Fruit fly (Drosophila melanogaster): Measurements from ENCODE around the gene Eig71Eh.

Gene Eig71Eh

dm6 chr3L:15699626-15700337, 40.5 kb upstream of the Eig71Eh start, which contains the start of gene comm2 (continued):
- no peak for TF ChIP-seq Hr39 (optimal IDR thresholded peaks at IDR 0.05)
- TF ChIP-seq Mad (GFP tag; optimal IDR thresholded peaks at IDR 0.05): peak; percentile 14
- no peak for TF ChIP-seq CG7271 (tag; optimal IDR thresholded peaks at IDR 0.05)
- TF ChIP-seq Optix (GFP tag; IDR thresholded peaks at IDR 0.05): no peak
- TF ChIP-seq Dll (GFP tag; IDR thresholded peaks at IDR 0.05; ENCODE audit: partially characterized antibody): peak; percentile 46; the same call in 1 of the 4 replicates
- no peak for TF ChIP-seq dysf (GFP tag; IDR thresholded peaks at IDR 0.05)
- TF ChIP-seq Dad (GFP tag; optimal IDR thresholded peaks at IDR 0.05): peak; percentile 1
- peak; percentile 50 for TF ChIP-seq pfk (GFP tag; optimal IDR thresholded peaks at IDR 0.05)
- TF ChIP-seq CG12769 (tag; optimal IDR thresholded peaks at IDR 0.05): peak; percentile 94
- peak; percentile 22 for TF ChIP-seq nom (GFP tag; optimal IDR thresholded peaks at IDR 0.05)
- no peak for TF ChIP-seq dmrt11E (tag; optimal IDR thresholded peaks at IDR 0.05)
- TF ChIP-seq amos (GFP tag; IDR thresholded peaks at IDR 0.05; ENCODE audit: partially characterized antibody): peak; percentile 61; the same call in 1 of the 2 replicates
- peak; percentile 19; the same call in 1 of the 2 replicates for TF ChIP-seq aop (GFP tag; IDR thresholded peaks at IDR 0.05)
- TF ChIP-seq CG3838 (GFP tag; optimal IDR thresholded peaks at IDR 0.05): no peak
- TF ChIP-seq Bgb (GFP tag; IDR thresholded peaks at IDR 0.05; ENCODE audit: partially characterized antibody): peak; percentile 66
- peak; percentile 89; the same call in 3 of the 4 replicates for TF ChIP-seq chinmo (GFP tag; IDR thresholded peaks at IDR 0.05; ENCODE audit: partially characterized antibody)
- peak; percentile 65; the same call in 2 of the 3 replicates for TF ChIP-seq CG34224 (GFP tag; IDR thresholded peaks at IDR 0.05; ENCODE audit: partially characterized antibody)
- peak; percentile 24; the same call in 1 of the 2 replicates for TF ChIP-seq sob (GFP tag; IDR thresholded peaks at IDR 0.05)
- TF ChIP-seq CG14667 (GFP tag; IDR thresholded peaks at IDR 0.05): no peak
- TF ChIP-seq CG4424 (GFP tag; optimal IDR thresholded peaks at IDR 0.05): no peak
- TF ChIP-seq CG2678 (tag; optimal IDR thresholded peaks at IDR 0.05): peak; percentile 8
- TF ChIP-seq Taf1 (GFP tag; IDR thresholded peaks at IDR 0.05): no peak
- TF ChIP-seq CG8944 (GFP tag; optimal IDR thresholded peaks at IDR 0.05): no peak

- TF ChIP-seq chinmo (GFP tag; IDR thresholded peaks at IDR 0.05; ENCODE audit: partially characterized antibody) (0 out of 4 replicates have a peak, but pooled peaks have one; percentile 9), salm (tag; optimal IDR thresholded peaks at IDR 0.05) (no peak), Med (GFP tag) (peak; percentile 26), Ets65A (GFP tag) (peak; percentile 66), CG7556 (GFP tag; optimal IDR thresholded peaks at IDR 0.05) (no peak), slbo (GFP tag; IDR thresholded peaks at IDR 0.05) (0 out of 2 replicates have a peak, but pooled peaks have one; percentile 13)
Measured at dm6 chr3L:15697916-15698315, 38.7 kb upstream of the Eig71Eh start.

dm6 chr3L:15695195-15695594, 36.0 kb upstream of the Eig71Eh start:
- TF ChIP-seq HLH54F (GFP tag; optimal IDR thresholded peaks at IDR 0.05) (no peak), ttk (GFP tag; IDR thresholded peaks at IDR 0.05) (no peak), pfk (GFP tag; optimal IDR thresholded peaks at IDR 0.05) (no peak), lmd (GFP tag; IDR thresholded peaks at IDR 0.05) (no peak), Hr51 (GFP tag; optimal IDR thresholded peaks at IDR 0.05) (no peak), Dref (GFP tag; IDR thresholded peaks at IDR 0.05) (no peak), Awh (GFP tag; IDR thresholded peaks at IDR 0.05) (peak; percentile 95), nom (GFP tag; optimal IDR thresholded peaks at IDR 0.05) (no peak), sens (GFP tag) (peak; percentile 37), da (GFP tag; optimal IDR thresholded peaks at IDR 0.05) (no peak), CG32532 (GFP tag; IDR thresholded peaks at IDR 0.05) (no peak), Opbp (GFP tag; IDR thresholded peaks at IDR 0.05; ENCODE audit: partially characterized antibody) (no peak), Mrtf (GFP tag; IDR thresholded peaks at IDR 0.05) (no peak), pnt (GFP tag; optimal IDR thresholded peaks at IDR 0.05) (no peak), pum (GFP tag; optimal IDR thresholded peaks at IDR 0.05) (no peak), Xbp1 (GFP tag; optimal IDR thresholded peaks at IDR 0.05) (no peak), Abd-B (GFP tag; optimal IDR thresholded peaks at IDR 0.05) (no peak), otp (GFP tag; IDR thresholded peaks at IDR 0.05) (0 out of 3 replicates have a peak, but pooled peaks have one; percentile 42), sug (tag; optimal IDR thresholded peaks at IDR 0.05) (no peak), Atf6 (GFP tag; IDR thresholded peaks at IDR 0.05) (no peak), CG16779 (GFP tag; IDR thresholded peaks at IDR 0.05) (no peak), Six4 (GFP tag; optimal IDR thresholded peaks at IDR 0.05) (no peak), NC2β (GFP tag; optimal IDR thresholded peaks at IDR 0.05) (no peak)

Measured in whole organism, embryonic.